Worm (Caenorhabditis elegans): ENCODE measurements around the gene tag-124.

- no peak for TF ChIP-seq dmd-9 (GFP tag; IDR thresholded peaks at IDR 0.05)
- TF ChIP-seq ceh-32 (tag; optimal IDR thresholded peaks at IDR 0.05; ENCODE audit: poor library complexity): no peak
- TF ChIP-seq nhr-48 (tag; optimal IDR thresholded peaks at IDR 0.05): no peak
- no peak for TF ChIP-seq aly-2 (tag; optimal IDR thresholded peaks at IDR 0.05)
- no peak for TF ChIP-seq dve-1 (tag; optimal IDR thresholded peaks at IDR 0.05; ENCODE audit: insufficient read depth)
- TF ChIP-seq nhr-11 (tag; optimal IDR thresholded peaks at IDR 0.05): no peak
- no peak for TF ChIP-seq fkh-10 (GFP tag; optimal IDR thresholded peaks at IDR 0.05)
- TF ChIP-seq zag-1 (tag; optimal IDR thresholded peaks at IDR 0.05): no peak
- no peak for TF ChIP-seq pha-4 (GFP tag; IDR thresholded peaks at IDR 0.05)
- TF ChIP-seq pha-4 (tag; optimal IDR thresholded peaks at IDR 0.05): no peak
- TF ChIP-seq unc-62 (GFP tag; optimal IDR thresholded peaks at IDR 0.05 in 1 of 2): peak in 1 of 2 experiments; percentile 90
- no peak for TF ChIP-seq unc-62 (tag; optimal IDR thresholded peaks at IDR 0.05)
- no peak for TF ChIP-seq unc-39 (tag; optimal IDR thresholded peaks at IDR 0.05)
Measured at ce11 chrII:9573412-9573811, 17.7 kb upstream of the tag-124 start.

Measured in whole organism, L4 larva.